Fruit fly (Drosophila melanogaster): ENCODE results near the gene ECSIT.

Gene ECSIT

DNA sequence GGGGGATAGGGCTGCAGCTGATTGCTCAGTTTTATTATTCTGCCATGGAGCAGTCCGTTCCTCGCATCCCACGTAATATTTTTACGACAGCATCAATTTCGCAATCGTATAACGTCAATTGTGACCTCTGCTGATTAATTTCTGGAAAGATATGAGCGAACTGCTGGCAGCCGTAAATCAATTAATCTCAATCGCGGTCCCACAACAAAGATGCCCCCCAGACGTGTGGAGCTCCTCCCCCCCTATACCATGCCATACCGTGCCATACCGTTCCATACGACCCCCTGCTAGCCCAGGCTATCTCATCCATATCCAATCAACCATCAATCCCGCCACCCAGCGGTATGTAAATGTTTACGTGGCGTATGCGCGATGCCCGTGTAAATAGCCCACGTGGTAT is 24.9 kb downstream of the ECSIT start:
- TF ChIP-seq ey (GFP tag; optimal IDR thresholded peaks at IDR 0.05) = no peak
- no peak for TF ChIP-seq brk (GFP tag; optimal IDR thresholded peaks at IDR 0.05)
- no peak for TF ChIP-seq Vsx2 (GFP tag; optimal IDR thresholded peaks at IDR 0.05; ENCODE audit: partially characterized antibody)
- TF ChIP-seq Dfd (GFP tag; optimal IDR thresholded peaks at IDR 0.05) = no peak

All from whole organism, wandering third instar larva.